Worm (Caenorhabditis elegans): ENCODE data around the gene Y73C8B.5.

ce11 chrV:3196832-3197329, at the start of gene Y73C8B.5, which contains the start of gene Y73C8B.1:
- no peak for TF ChIP-seq hnd-1 (tag; optimal IDR thresholded peaks at IDR 0.05)
- no peak for TF ChIP-seq ama-1 (optimal IDR thresholded peaks at IDR 0.05)
- no peak for TF ChIP-seq scrt-1 (GFP tag; IDR thresholded peaks at IDR 0.05)
- no peak for TF ChIP-seq tbx-37 (GFP tag; conservative IDR thresholded peaks at IDR 0.05)
- TF ChIP-seq tbx-11 (GFP tag; IDR thresholded peaks at IDR 0.05): no peak
- TF ChIP-seq sea-1 (GFP tag; conservative IDR thresholded peaks at IDR 0.05): no peak
- TF ChIP-seq ceh-36 (tag; optimal IDR thresholded peaks at IDR 0.05): no peak
- no peak for TF ChIP-seq hmbx-1 (tag; optimal IDR thresholded peaks at IDR 0.05)
- TF ChIP-seq F13C5.2 (tag; optimal IDR thresholded peaks at IDR 0.05): no peak
- no peak for TF ChIP-seq B0310.2 (tag; optimal IDR thresholded peaks at IDR 0.05)
- no peak for TF ChIP-seq flt-1 (GFP tag; IDR thresholded peaks at IDR 0.05)
- TF ChIP-seq aly-1 (tag; optimal IDR thresholded peaks at IDR 0.05): no peak
- no peak for TF ChIP-seq pes-1 (GFP tag; IDR thresholded peaks at IDR 0.05)
